Worm (Caenorhabditis elegans): ENCODE results near the gene zig-4.

zig-4 gene

DNA sequence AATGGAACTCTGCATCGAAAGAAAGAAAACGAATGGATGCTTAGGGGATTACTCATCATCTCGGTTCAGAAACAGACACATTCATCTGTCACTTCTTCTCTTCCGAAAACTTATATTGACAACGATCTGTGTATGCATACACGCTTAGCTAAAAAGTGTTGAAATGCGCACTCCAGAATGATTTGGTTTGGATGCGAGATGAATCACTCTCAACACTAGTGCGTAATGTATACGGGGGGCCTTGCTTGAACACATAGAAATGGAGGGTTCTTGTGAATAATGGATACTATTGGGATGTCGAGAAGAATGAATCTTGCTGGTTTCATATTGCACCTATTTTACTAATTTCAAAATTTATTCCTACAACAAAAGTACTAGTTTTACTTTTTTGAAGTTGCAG, 38.8 kb downstream of the zig-4 start:
- TF ChIP-seq nhr-28 (tag; optimal IDR thresholded peaks at IDR 0.05), result no peak

ce11 chrX:7965449-7965848, 40.2 kb downstream of the zig-4 start:
- no peak for TF ChIP-seq ceh-8 (GFP tag; optimal IDR thresholded peaks at IDR 0.05)
- TF ChIP-seq zag-1 (tag; optimal IDR thresholded peaks at IDR 0.05), result no peak
- no peak for TF ChIP-seq fkh-10 (GFP tag; optimal IDR thresholded peaks at IDR 0.05)
- peak in 1 of 2 experiments; percentile 39 for TF ChIP-seq ztf-11 (tag; optimal IDR thresholded peaks at IDR 0.05)
- no peak for TF ChIP-seq alr-1 (tag; optimal IDR thresholded peaks at IDR 0.05; ENCODE audit: borderline replicate concordance)
- TF ChIP-seq ceh-63 (GFP tag; optimal IDR thresholded peaks at IDR 0.05), result no peak
- TF ChIP-seq nhr-85 (tag), result no peak
- no peak for TF ChIP-seq lin-13 (GFP tag; optimal IDR thresholded peaks at IDR 0.05)
- no peak for TF ChIP-seq isw-1 (GFP tag; IDR thresholded peaks at IDR 0.05)
- TF ChIP-seq blmp-1 (tag; optimal IDR thresholded peaks at IDR 0.05), result peak; percentile 6
- no peak for TF ChIP-seq lin-39 (tag; optimal IDR thresholded peaks at IDR 0.05)
- TF ChIP-seq nhr-12 (tag; optimal IDR thresholded peaks at IDR 0.05), result no peak
- TF ChIP-seq mep-1 (tag; optimal IDR thresholded peaks at IDR 0.05), result peak; percentile 34
- no peak for TF ChIP-seq unc-86 (tag; optimal IDR thresholded peaks at IDR 0.05)
- TF ChIP-seq C04F5.9 (tag; optimal IDR thresholded peaks at IDR 0.05), result no peak
- no peak for TF ChIP-seq dsc-1 (tag; optimal IDR thresholded peaks at IDR 0.05)
- TF ChIP-seq lin-14 (GFP tag; optimal IDR thresholded peaks at IDR 0.05), result no peak
- TF ChIP-seq hlh-17 (GFP tag; optimal IDR thresholded peaks at IDR 0.05; ENCODE audit: borderline replicate concordance), result no peak
- no peak for TF ChIP-seq ets-5 (GFP tag; IDR thresholded peaks at IDR 0.05)
- TF ChIP-seq elt-3 (tag; optimal IDR thresholded peaks at IDR 0.05), result no peak
- no peak for TF ChIP-seq sox-4 (tag; optimal IDR thresholded peaks at IDR 0.05)
- TF ChIP-seq nhr-71 (tag; optimal IDR thresholded peaks at IDR 0.05), result no peak
- TF ChIP-seq efl-3 (GFP tag; optimal IDR thresholded peaks at IDR 0.05), result no peak

ce11 chrX:7968537-7968936, 43.3 kb downstream of the zig-4 start:
- TF ChIP-seq zip-4 (GFP tag; optimal IDR thresholded peaks at IDR 0.05), result no peak
- no peak for TF ChIP-seq vab-15 (tag; optimal IDR thresholded peaks at IDR 0.05)
- no peak for TF ChIP-seq sup-37 (GFP tag; optimal IDR thresholded peaks at IDR 0.05)
- no peak for TF ChIP-seq nhr-28 (tag; optimal IDR thresholded peaks at IDR 0.05)
- no peak for TF ChIP-seq mdl-1 (tag; optimal IDR thresholded peaks at IDR 0.05)
- no peak for TF ChIP-seq dpl-1 (GFP tag; optimal IDR thresholded peaks at IDR 0.05)
- TF ChIP-seq hlh-4 (tag; optimal IDR thresholded peaks at IDR 0.05), result no peak
- TF ChIP-seq fkh-4 (tag; optimal IDR thresholded peaks at IDR 0.05; ENCODE audit: borderline replicate concordance), result no peak
- TF ChIP-seq blmp-1 (tag; optimal IDR thresholded peaks at IDR 0.05), result no peak
- TF ChIP-seq ztf-11 (tag; optimal IDR thresholded peaks at IDR 0.05), result no peak
- TF ChIP-seq swsn-7 (tag; optimal IDR thresholded peaks at IDR 0.05), result no peak
- no peak for TF ChIP-seq fos-1 (tag; optimal IDR thresholded peaks at IDR 0.05)
- TF ChIP-seq ceh-8 (GFP tag; optimal IDR thresholded peaks at IDR 0.05), result no peak
- no peak for TF ChIP-seq ceh-82 (tag; optimal IDR thresholded peaks at IDR 0.05)
- no peak for TF ChIP-seq zag-1 (tag; optimal IDR thresholded peaks at IDR 0.05)
- TF ChIP-seq ceh-88 (GFP tag; IDR thresholded peaks at IDR 0.05), result no peak
- no peak for TF ChIP-seq ceh-63 (GFP tag; optimal IDR thresholded peaks at IDR 0.05)

- peak; percentile 23 for TF ChIP-seq elt-2 (tag; optimal IDR thresholded peaks at IDR 0.05)
- TF ChIP-seq snu-23 (GFP tag; optimal IDR thresholded peaks at IDR 0.05), result no peak
Measured at ce11 chrX:7975741-7976140, 50.5 kb downstream of the zig-4 start.
